Worm (Caenorhabditis elegans) whole organism, midembryonic: Measurements from ENCODE around the gene hsp-16.41.

Source experiments
- cog-1 ChIP-seq: sonication (generic microtip); optimal IDR thresholded peaks from 2 replicates; lab custom pipeline; 2016; ENCODE audit warnings: missing genetic modification characterization, missing compliant biosample characterization
- flt-1 ChIP-seq: fragments of 200-800 bp; sonication (Bioruptor generic); IDR thresholded peaks from 2 replicates; pipeline ENCODE4 v1.3.6; 2022; ENCODE audit warnings: missing genetic modification characterization, missing compliant biosample characterization
- klf-2 ChIP-seq: fragments of 200-800 bp; sonication (Bioruptor generic); conservative IDR thresholded peaks from 2 replicates; pipeline ENCODE4 v1.3.6; 2022; ENCODE audit warnings: missing genetic modification reagents, missing genetic modification characterization, missing compliant biosample characterization
- med-1 ChIP-seq: sonication (generic microtip); optimal IDR thresholded peaks from 2 replicates; lab custom pipeline; 2017; ENCODE audit warnings: missing genetic modification characterization, mild to moderate bottlenecking, missing compliant biosample characterization, antibody characterized with exemption, missing genetic modification reagents; ENCODE audit not compliant: insufficient read depth
- ref-1 ChIP-seq: fragments of 200-800 bp; sonication (Bioruptor generic); conservative IDR thresholded peaks from 2 replicates; pipeline ENCODE4 v1.3.6; 2022; ENCODE audit warnings: missing genetic modification reagents, missing genetic modification characterization, missing compliant biosample characterization
- ztf-23 ChIP-seq: fragments of 200-800 bp; sonication (Bioruptor generic); IDR thresholded peaks from 2 replicates; pipeline ENCODE4 v1.3.6; 2022; ENCODE audit warnings: missing genetic modification reagents, missing genetic modification characterization, missing compliant biosample characterization
- ztf-29 ChIP-seq: fragments of 200-800 bp; sonication (Bioruptor generic); IDR thresholded peaks from 2 replicates; pipeline ENCODE4 v1.3.6; 2022; ENCODE audit warnings: missing genetic modification reagents, missing genetic modification characterization, missing compliant biosample characterization

DNA sequence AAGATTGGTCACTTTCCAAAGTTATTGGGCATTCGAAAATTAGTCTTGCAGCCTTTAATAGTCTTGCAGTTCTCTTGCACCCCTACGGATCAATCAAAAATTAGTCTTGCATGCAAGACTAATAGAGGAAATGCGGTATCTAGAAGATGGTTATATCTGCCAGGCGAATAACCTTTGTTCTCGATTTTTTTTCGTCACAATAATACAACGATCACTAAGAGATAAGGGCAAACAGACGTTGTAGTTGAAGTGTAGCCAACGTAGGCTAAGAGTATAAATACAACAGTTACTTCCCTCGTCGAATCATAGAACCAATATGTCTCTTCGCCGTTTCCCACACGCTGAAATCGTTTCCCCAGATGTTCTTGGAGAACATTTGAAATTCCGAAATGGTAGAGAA lies 36.8 kb downstream of the hsp-16.41 start, which contains the start of gene T10B5.8:
- TF ChIP-seq cog-1 (tag; lab: Kevin White, UChicago), result no peak
- no peak for TF ChIP-seq klf-2
- no peak for TF ChIP-seq ztf-29 (GFP tag; lab: Robert Waterston, UW)
- no peak for TF ChIP-seq ztf-23 (GFP tag; lab: Robert Waterston, UW)
- TF ChIP-seq flt-1, result no peak
- no peak for TF ChIP-seq ref-1 (GFP tag; lab: Robert Waterston, UW)
- TF ChIP-seq med-1 (GFP tag; lab: Kevin White, UChicago), result no peak
